ENCODE assay signal across 2 fruit fly cellular contexts in genomic region chr3R:16672213-16672706, dm6.
A peak's percentile ranks its signal among the peaks of the same experiment; 100 is the strongest.
TF ChIP-seq lines count a peak whose summit lies in the region.

No protein-coding gene starts in this region.

- no peak for TF ChIP-seq CTCF in whole organism, embryonic (GFP tag; optimal IDR thresholded peaks at IDR 0.05; lab: Kevin White, UChicago)

TF ChIP-seq in whole organism, embryonic, 481 proteins besides CTCF, POLR2A, EP300 and RAD21 (continues in another document):
- TF ChIP-seq CG13123 (GFP tag; optimal IDR thresholded peaks at IDR 0.05; lab: Kevin White, UChicago), result no peak
- no peak for TF ChIP-seq Spps (tag; optimal IDR thresholded peaks at IDR 0.05; lab: Kevin White, UChicago)
- TF ChIP-seq CG14860 (GFP tag; IDR thresholded peaks at IDR 0.05; lab: Robert Waterston, UW; ENCODE audit: partially characterized antibody), result no peak
- TF ChIP-seq Nf-YA (GFP tag; IDR thresholded peaks at IDR 0.05; lab: Robert Waterston, UW), result no peak
- no peak for TF ChIP-seq knrl (GFP tag; IDR thresholded peaks at IDR 0.05; lab: Robert Waterston, UW; ENCODE audit: partially characterized antibody)
- TF ChIP-seq sob (GFP tag; IDR thresholded peaks at IDR 0.05; lab: Robert Waterston, UW), result no peak
- TF ChIP-seq chif (GFP tag; optimal IDR thresholded peaks at IDR 0.05; lab: Kevin White, UChicago), result no peak
- TF ChIP-seq twi (tag; optimal IDR thresholded peaks at IDR 0.05; lab: Kevin White, UChicago), result no peak
- TF ChIP-seq Sox100B (GFP tag; optimal IDR thresholded peaks at IDR 0.05; lab: Kevin White, UChicago), result no peak
- TF ChIP-seq Nf-YB (GFP tag; optimal IDR thresholded peaks at IDR 0.05; lab: Kevin White, UChicago), result peak; percentile 27
- TF ChIP-seq ewg (GFP tag; optimal IDR thresholded peaks at IDR 0.05; lab: Kevin White, UChicago), result peak; percentile 80
- TF ChIP-seq pnt (GFP tag; optimal IDR thresholded peaks at IDR 0.05; lab: Kevin White, UChicago), result no peak
- no peak for TF ChIP-seq grn (GFP tag; optimal IDR thresholded peaks at IDR 0.05; lab: Kevin White, UChicago)
- no peak for TF ChIP-seq CG12391 (tag; optimal IDR thresholded peaks at IDR 0.05; lab: Kevin White, UChicago)
- TF ChIP-seq Ssrp (tag; optimal IDR thresholded peaks at IDR 0.05; lab: Kevin White, UChicago), result no peak
- TF ChIP-seq Lim3 (GFP tag; IDR thresholded peaks at IDR 0.05; lab: Robert Waterston, UW), result no peak
- TF ChIP-seq bbx (GFP tag; IDR thresholded peaks at IDR 0.05; lab: Robert Waterston, UW; ENCODE audit: partially characterized antibody), result no peak
- TF ChIP-seq eyg (GFP tag; optimal IDR thresholded peaks at IDR 0.05; lab: Kevin White, UChicago), result no peak
- TF ChIP-seq CG7786 (GFP tag; optimal IDR thresholded peaks at IDR 0.05; lab: Kevin White, UChicago), result no peak
- no peak for TF ChIP-seq MESR4 (GFP tag; optimal IDR thresholded peaks at IDR 0.05; lab: Kevin White, UChicago)
- TF ChIP-seq otp (GFP tag; IDR thresholded peaks at IDR 0.05; lab: Robert Waterston, UW), result no peak
- TF ChIP-seq CG7839 (tag; optimal IDR thresholded peaks at IDR 0.05; lab: Kevin White, UChicago), result no peak
- TF ChIP-seq jing (GFP tag; optimal IDR thresholded peaks at IDR 0.05; lab: Kevin White, UChicago), result no peak
- TF ChIP-seq CG7928 (GFP tag; optimal IDR thresholded peaks at IDR 0.05; lab: Kevin White, UChicago), result no peak
- TF ChIP-seq pros (GFP tag; optimal IDR thresholded peaks at IDR 0.05; lab: Kevin White, UChicago), result peak; percentile 81
- TF ChIP-seq luna (GFP tag; optimal IDR thresholded peaks at IDR 0.05; lab: Kevin White, UChicago), result no peak
- TF ChIP-seq ftz-f1 (GFP tag; optimal IDR thresholded peaks at IDR 0.05; lab: Kevin White, UChicago), result no peak
- no peak for TF ChIP-seq CG15073 (GFP tag; optimal IDR thresholded peaks at IDR 0.05; lab: Kevin White, UChicago)
- no peak for TF ChIP-seq corto (GFP tag; optimal IDR thresholded peaks at IDR 0.05; lab: Kevin White, UChicago)
- TF ChIP-seq abd-A (tag; optimal IDR thresholded peaks at IDR 0.05; lab: Kevin White, UChicago), result peak; percentile 95
- TF ChIP-seq gro (GFP tag; optimal IDR thresholded peaks at IDR 0.05; lab: Kevin White, UChicago), result no peak
- TF ChIP-seq CG10267 (tag; optimal IDR thresholded peaks at IDR 0.05; lab: Kevin White, UChicago), result no peak
- TF ChIP-seq kni (GFP tag; optimal IDR thresholded peaks at IDR 0.05; lab: Kevin White, UChicago), result no peak
- TF ChIP-seq nerfin-1 (tag; optimal IDR thresholded peaks at IDR 0.05; lab: Kevin White, UChicago), result peak; percentile 5
- TF ChIP-seq Meics (GFP tag; optimal IDR thresholded peaks at IDR 0.05; lab: Kevin White, UChicago), result no peak
- no peak for TF ChIP-seq shn (GFP tag; optimal IDR thresholded peaks at IDR 0.05; lab: Kevin White, UChicago)
- TF ChIP-seq CG11560 (tag; IDR thresholded peaks at IDR 0.05; lab: Robert Waterston, UW), result no peak
- no peak for TF ChIP-seq bab2 (GFP tag; optimal IDR thresholded peaks at IDR 0.05; lab: Kevin White, UChicago)
- no peak for TF ChIP-seq CG13287 (GFP tag; IDR thresholded peaks at IDR 0.05; lab: Robert Waterston, UW; ENCODE audit: partially characterized antibody)
- TF ChIP-seq Stat92E (GFP tag; optimal IDR thresholded peaks at IDR 0.05; lab: Kevin White, UChicago), result no peak
- no peak for TF ChIP-seq ham (GFP tag; IDR thresholded peaks at IDR 0.05; lab: Robert Waterston, UW)
- no peak for TF ChIP-seq gcm (GFP tag; optimal IDR thresholded peaks at IDR 0.05; lab: Kevin White, UChicago)
- no peak for TF ChIP-seq CG12744 (GFP tag; optimal IDR thresholded peaks at IDR 0.05; lab: Kevin White, UChicago)
- TF ChIP-seq maf-S (GFP tag; optimal IDR thresholded peaks at IDR 0.05; lab: Kevin White, UChicago), result no peak
- peak; percentile 71 for TF ChIP-seq Nf-YC (tag; optimal IDR thresholded peaks at IDR 0.05; lab: Kevin White, UChicago)
- TF ChIP-seq eve (GFP tag; optimal IDR thresholded peaks at IDR 0.05; lab: Kevin White, UChicago), result no peak
- no peak for TF ChIP-seq Poxn (GFP tag; IDR thresholded peaks at IDR 0.05; lab: Robert Waterston, UW)
- TF ChIP-seq CG11456 (GFP tag; IDR thresholded peaks at IDR 0.05; lab: Robert Waterston, UW), result no peak

TF ChIP-seq in whole organism, prepupa, 60 proteins besides CTCF, POLR2A, EP300 and RAD21:
- TF ChIP-seq svp (GFP tag; lab: Kevin White, UChicago), result peak; percentile 1
- TF ChIP-seq Hr39 (GFP tag; optimal IDR thresholded peaks at IDR 0.05; lab: Kevin White, UChicago), result no peak
